Worm (Caenorhabditis elegans) whole organism, mixed stage, embryonic: ENCODE data around the gene del-8.

ENCODE experiments used
- M03D4.4 ChIP-seq: sonication (generic microtip); optimal IDR thresholded peaks from 2 replicates; lab custom pipeline; 2017; ENCODE audit warnings: mild to moderate bottlenecking, missing genetic modification characterization, missing compliant biosample characterization
- blmp-1 ChIP-seq: fragments of 150-350 bp; optimal IDR thresholded peaks from 2 replicates; lab custom pipeline; 2014; ENCODE audit warnings: missing biosample characterization, missing genetic modification characterization
- nhr-2 ChIP-seq: fragments of 150-350 bp; optimal IDR thresholded peaks from 2 replicates; lab custom pipeline; 2014; ENCODE audit warnings: missing biosample characterization, missing genetic modification characterization
- nhr-28 ChIP-seq: fragments of 150-350 bp; optimal IDR thresholded peaks from 2 replicates; lab custom pipeline; 2014; ENCODE audit warnings: missing biosample characterization, missing genetic modification characterization
- unc-120 ChIP-seq: sonication (generic microtip); optimal IDR thresholded peaks from 2 replicates; lab custom pipeline; 2017; ENCODE audit warnings: missing genetic modification characterization, missing compliant biosample characterization; ENCODE audit not compliant: poor library complexity, severe bottlenecking
- unc-39 ChIP-seq: fragments of 150-350 bp; optimal IDR thresholded peaks from 2 replicates; lab custom pipeline; 2014; ENCODE audit warnings: missing biosample characterization, missing genetic modification characterization
- unc-62 ChIP-seq: fragments of 150-350 bp; optimal IDR thresholded peaks from 2 replicates; lab custom pipeline; 2014; ENCODE audit warnings: missing biosample characterization, missing genetic modification reagents, missing genetic modification characterization

ce11 chrX:9540464-9540863, 48.8 kb upstream of the del-8 start:
- TF ChIP-seq unc-62 (no peak), nhr-28 (no peak), nhr-2 (tag; lab: Kevin White, UChicago) (no peak), unc-120 (no peak), unc-39 (tag; lab: Kevin White, UChicago) (no peak), blmp-1 (no peak), M03D4.4 (tag; lab: Kevin White, UChicago) (no peak)
